Worm (Caenorhabditis elegans): ENCODE data around the gene sulp-2.

sulp-2 gene

ce11 chrX:5567454-5567853 lies 31.7 kb downstream of the sulp-2 start, which contains the start of gene mec-2:
mec-2 (plus strand) TSS chrX:5567754.
- no peak for TF ChIP-seq blmp-1 (tag; optimal IDR thresholded peaks at IDR 0.05)

DNA sequence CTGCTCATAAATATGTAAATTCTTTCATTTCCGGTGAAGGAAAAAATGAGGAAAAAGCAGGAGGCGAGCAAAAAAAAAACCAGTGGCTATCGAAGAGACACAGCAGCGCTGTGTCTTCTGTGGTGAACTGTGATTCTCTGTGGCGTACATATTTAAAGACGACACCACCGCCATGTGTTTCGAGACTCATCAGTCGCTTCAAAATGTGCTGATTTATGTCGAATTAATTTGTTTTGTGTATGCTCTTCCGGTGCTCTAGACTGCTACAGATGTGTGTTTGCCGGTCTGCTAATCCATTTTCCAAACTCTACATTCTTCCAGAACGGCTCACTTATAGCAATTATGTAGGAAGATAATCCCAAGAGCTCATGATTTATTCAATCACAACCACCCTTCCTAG lies 33.7 kb downstream of the sulp-2 start:
- TF ChIP-seq ceh-88 (GFP tag; IDR thresholded peaks at IDR 0.05) (no peak), snpc-4 (tag; optimal IDR thresholded peaks at IDR 0.05) (no peak), lsy-2 (tag; optimal IDR thresholded peaks at IDR 0.05) (no peak), dsc-1 (tag; optimal IDR thresholded peaks at IDR 0.05) (peak; percentile 87), aha-1 (tag; optimal IDR thresholded peaks at IDR 0.05) (no peak), hlh-17 (GFP tag; optimal IDR thresholded peaks at IDR 0.05; ENCODE audit: borderline replicate concordance) (no peak), nhr-47 (tag; optimal IDR thresholded peaks at IDR 0.05) (no peak), C34B4.2 (tag; optimal IDR thresholded peaks at IDR 0.05) (no peak), irx-1 (tag; optimal IDR thresholded peaks at IDR 0.05) (no peak), fkh-4 (tag; optimal IDR thresholded peaks at IDR 0.05; ENCODE audit: borderline replicate concordance) (peak; percentile 69), efl-1 (optimal IDR thresholded peaks at IDR 0.05) (no peak), efl-1 (GFP tag; optimal IDR thresholded peaks at IDR 0.05 in 1 of 2) (peak in 1 of 2 experiments; percentile 4), nhr-76 (tag; optimal IDR thresholded peaks at IDR 0.05) (no peak), unc-130 (tag; optimal IDR thresholded peaks at IDR 0.05) (no peak), zag-1 (tag; optimal IDR thresholded peaks at IDR 0.05) (no peak), unc-98 (GFP tag; IDR thresholded peaks at IDR 0.05) (no peak)

ce11 chrX:5557966-5558365 lies 41.2 kb downstream of the sulp-2 start, which contains the start of gene C38C5.1:
C38C5.1 (plus strand) TSS chrX:5558055.
- no peak for TF ChIP-seq ceh-8 (GFP tag; optimal IDR thresholded peaks at IDR 0.05)
- no peak for TF ChIP-seq nhr-12 (tag; optimal IDR thresholded peaks at IDR 0.05)
- peak; percentile 12 for TF ChIP-seq dsc-1 (tag; optimal IDR thresholded peaks at IDR 0.05)

- TF ChIP-seq unc-62 (GFP tag; optimal IDR thresholded peaks at IDR 0.05) (no peak), ceh-90 (tag; optimal IDR thresholded peaks at IDR 0.05) (no peak), fkh-8 (tag; optimal IDR thresholded peaks at IDR 0.05) (peak; percentile 70), skn-1 (tag; optimal IDR thresholded peaks at IDR 0.05) (no peak), pax-3 (tag; optimal IDR thresholded peaks at IDR 0.05) (peak; percentile 48), C16A3.4 (tag; optimal IDR thresholded peaks at IDR 0.05) (no peak), sox-4 (tag; optimal IDR thresholded peaks at IDR 0.05) (peak; percentile 67), pag-3 (tag; optimal IDR thresholded peaks at IDR 0.05; ENCODE audit: borderline replicate concordance, insufficient read depth) (no peak), dsc-1 (tag; optimal IDR thresholded peaks at IDR 0.05) (peak; percentile 82), grh-1 (GFP tag; IDR thresholded peaks at IDR 0.05) (no peak), nhr-47 (tag; optimal IDR thresholded peaks at IDR 0.05) (peak; percentile 13), aly-2 (tag; optimal IDR thresholded peaks at IDR 0.05) (no peak), egl-13 (tag; optimal IDR thresholded peaks at IDR 0.05) (peak; percentile 41), nhr-71 (tag; optimal IDR thresholded peaks at IDR 0.05) (peak; percentile 38), vab-15 (tag; optimal IDR thresholded peaks at IDR 0.05) (no peak)
Observed at ce11 chrX:5555055-5555629, 44.0 kb downstream of the sulp-2 start.

DNA sequence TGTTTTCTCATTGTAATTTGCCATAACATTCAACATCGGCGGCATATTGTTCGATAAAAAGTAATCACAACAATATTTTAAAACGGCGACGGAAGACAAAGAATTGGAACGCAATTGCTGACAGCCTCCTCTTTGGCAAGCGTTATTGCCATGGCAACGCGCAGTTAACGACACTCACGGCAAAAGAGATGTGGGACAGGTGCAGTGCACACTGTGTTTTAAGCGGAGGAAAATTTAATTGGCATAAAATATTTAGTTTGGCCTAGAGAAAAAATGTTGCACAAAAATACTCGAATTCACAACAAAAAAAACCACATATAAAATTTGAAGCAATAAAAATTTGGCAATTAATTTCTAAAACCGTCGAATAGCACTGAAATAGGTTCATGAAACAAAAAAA lies 46.5 kb downstream of the sulp-2 start, which contains the start of gene ifta-1:
ifta-1 (minus strand) TSS at position 101 of the 400 bp plus-strand sequence.
- TF ChIP-seq lin-15B (tag; optimal IDR thresholded peaks at IDR 0.05) = no peak
- peak; percentile 87 for TF ChIP-seq fkh-8 (tag; optimal IDR thresholded peaks at IDR 0.05)

DNA sequence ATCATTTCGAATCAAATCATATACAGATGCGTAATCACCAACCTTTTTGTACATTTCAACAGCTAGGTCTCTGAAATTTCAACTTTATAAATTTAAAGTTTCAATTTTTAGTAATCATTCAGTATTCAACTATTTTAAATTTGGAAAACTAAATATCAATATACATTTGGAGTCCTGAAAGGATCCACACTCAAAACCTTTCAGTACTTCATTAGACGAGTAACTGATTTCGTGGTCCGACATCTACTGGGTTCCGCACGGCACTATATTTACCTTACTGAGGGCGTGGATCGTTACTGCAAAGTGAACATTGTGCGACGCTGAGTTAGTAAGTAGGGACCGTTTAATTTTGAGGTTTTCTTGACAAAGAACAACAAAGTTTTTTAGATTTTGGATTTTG lies 51.3 kb downstream of the sulp-2 start:
- TF ChIP-seq ceh-88 (GFP tag; IDR thresholded peaks at IDR 0.05) = no peak
- no peak for TF ChIP-seq sox-4 (tag; optimal IDR thresholded peaks at IDR 0.05)
- no peak for TF ChIP-seq C34B4.2 (tag; optimal IDR thresholded peaks at IDR 0.05)
- TF ChIP-seq vab-15 (tag; optimal IDR thresholded peaks at IDR 0.05) = no peak
- no peak for TF ChIP-seq nhr-28 (tag; optimal IDR thresholded peaks at IDR 0.05)
- TF ChIP-seq nhr-90 (tag; optimal IDR thresholded peaks at IDR 0.05; ENCODE audit: poor library complexity) = no peak
- TF ChIP-seq mdl-1 (tag; optimal IDR thresholded peaks at IDR 0.05) = no peak
- no peak for TF ChIP-seq isw-1 (GFP tag; IDR thresholded peaks at IDR 0.05)
- no peak for TF ChIP-seq blmp-1 (tag; optimal IDR thresholded peaks at IDR 0.05)

All from whole organism, L1 larva.